Fruit fly (Drosophila melanogaster) whole organism, embryonic: ENCODE measurements around the gene mRpS7.
A peak's percentile ranks its signal among the peaks of the same experiment; 100 is the strongest.

Source experiments
- Abd-B ChIP-seq: fragments of 200-800 bp; sonication (Bioruptor generic); optimal IDR thresholded peaks from 2 replicates; lab custom pipeline; 2018; ENCODE audit warnings: missing biosample characterization, mild to moderate bottlenecking, missing genetic modification characterization, moderate library complexity
- BEAF-32 ChIP-seq: fragments of 200-800 bp; sonication (Bioruptor generic); optimal IDR thresholded peaks from 3 replicates; lab custom pipeline; 2017; ENCODE audit warnings: missing biosample characterization, missing genetic modification characterization, mild to moderate bottlenecking, moderate library complexity, missing genetic modification reagents
- Blimp-1 ChIP-seq: fragments of 200-800 bp; sonication (Bioruptor generic); optimal IDR thresholded peaks from 3 replicates; lab custom pipeline; 2018; ENCODE audit warnings: missing biosample characterization, missing genetic modification characterization, mild to moderate bottlenecking, moderate library complexity, missing genetic modification reagents
- C15 ChIP-seq: fragments of 200-800 bp; sonication (Bioruptor generic); IDR thresholded peaks from 3 replicates; pipeline ENCODE4 v1.3.6; 2022; ENCODE audit warnings: missing biosample characterization, missing genetic modification characterization
- CG10979 ChIP-seq: fragments of 200-800 bp; sonication (Bioruptor generic); optimal IDR thresholded peaks from 2 replicates; lab custom pipeline; 2018; ENCODE audit warnings: missing biosample characterization, mild to moderate bottlenecking, missing genetic modification characterization, moderate library complexity
- CG11560 ChIP-seq: fragments of 200-800 bp; sonication (Bioruptor generic); IDR thresholded peaks from 3 replicates; pipeline ENCODE4 v1.3.6; 2022; ENCODE audit warnings: missing biosample characterization, missing genetic modification characterization
- CG11723 ChIP-seq: fragments of 200-800 bp; sonication (Bioruptor generic); optimal IDR thresholded peaks from 2 replicates; lab custom pipeline; 2017; ENCODE audit warnings: missing biosample characterization, mild to moderate bottlenecking, missing genetic modification characterization
- CG14860 ChIP-seq: fragments of 200-800 bp; sonication (Bioruptor generic); IDR thresholded peaks from 3 replicates; pipeline ENCODE4 v1.3.6; 2022; ENCODE audit warnings: missing biosample characterization, missing genetic modification characterization; ENCODE audit not compliant: partially characterized antibody
- CG16815 ChIP-seq: fragments of 200-800 bp; sonication (Bioruptor generic); optimal IDR thresholded peaks from 3 replicates; lab custom pipeline; 2017; ENCODE audit warnings: missing biosample characterization, mild to moderate bottlenecking, missing genetic modification characterization
- CG3065 ChIP-seq: fragments of 200-800 bp; sonication (Bioruptor generic); optimal IDR thresholded peaks from 2 replicates; lab custom pipeline; 2016; ENCODE audit warnings: missing biosample characterization, missing genetic modification characterization
- CG32767 ChIP-seq: fragments of 200-800 bp; sonication (Bioruptor generic); IDR thresholded peaks from 2 replicates; pipeline ENCODE4 v1.3.6; 2022; ENCODE audit warnings: missing biosample characterization, missing genetic modification characterization
- CG4360 ChIP-seq: fragments of 200-800 bp; sonication (Bioruptor generic); IDR thresholded peaks from 2 replicates; pipeline ENCODE4 v1.3.6; 2022; ENCODE audit warnings: missing biosample characterization, missing genetic modification characterization
- CG4820 ChIP-seq: fragments of 200-800 bp; sonication (Bioruptor generic); optimal IDR thresholded peaks from 3 replicates; lab custom pipeline; 2016; ENCODE audit warnings: missing biosample characterization, missing genetic modification characterization
- CG6175 ChIP-seq: fragments of 200-800 bp; sonication (Bioruptor generic); IDR thresholded peaks from 3 replicates; pipeline ENCODE4 v1.3.6; 2022; ENCODE audit warnings: missing biosample characterization, missing genetic modification characterization
- CG6254 ChIP-seq: fragments of 200-800 bp; sonication (Bioruptor generic); optimal IDR thresholded peaks from 3 replicates; lab custom pipeline; 2017; ENCODE audit warnings: mild to moderate bottlenecking, missing biosample characterization, missing genetic modification reagents, missing genetic modification characterization
- CG7987 ChIP-seq: fragments of 200-800 bp; sonication (Bioruptor generic); optimal IDR thresholded peaks from 2 replicates; lab custom pipeline; 2018; ENCODE audit warnings: missing biosample characterization, mild to moderate bottlenecking, missing genetic modification characterization, moderate library complexity
- CG8281 ChIP-seq: fragments of 200-800 bp; sonication (Bioruptor generic); optimal IDR thresholded peaks from 2 replicates; lab custom pipeline; 2018; ENCODE audit warnings: missing biosample characterization, mild to moderate bottlenecking, missing genetic modification characterization, moderate library complexity
- CG9727 ChIP-seq: fragments of 200-800 bp; sonication (Bioruptor generic); optimal IDR thresholded peaks from 3 replicates; lab custom pipeline; 2017; ENCODE audit warnings: missing biosample characterization, mild to moderate bottlenecking, missing genetic modification characterization
- Meics ChIP-seq: fragments of 200-800 bp; sonication (Bioruptor generic); optimal IDR thresholded peaks from 2 replicates; lab custom pipeline; 2017; ENCODE audit warnings: missing biosample characterization, mild to moderate bottlenecking, missing genetic modification characterization
- Mes4 ChIP-seq: fragments of 200-800 bp; sonication (Bioruptor generic); optimal IDR thresholded peaks from 2 replicates; lab custom pipeline; 2016; ENCODE audit warnings: missing biosample characterization, missing genetic modification characterization
- Oaz ChIP-seq: fragments of 200-800 bp; sonication (Bioruptor generic); IDR thresholded peaks from 2 replicates; pipeline ENCODE4 v1.3.6; 2022; ENCODE audit warnings: missing biosample characterization, missing genetic modification characterization
- Sox102F ChIP-seq: fragments of 200-800 bp; sonication (Bioruptor generic); optimal IDR thresholded peaks from 2 replicates; lab custom pipeline; 2018; ENCODE audit warnings: missing biosample characterization, mild to moderate bottlenecking, missing genetic modification characterization, moderate library complexity
- Sry-β ChIP-seq: fragments of 200-800 bp; sonication (Bioruptor generic); optimal IDR thresholded peaks from 2 replicates; lab custom pipeline; 2018; ENCODE audit warnings: missing biosample characterization, mild to moderate bottlenecking, missing genetic modification characterization, moderate library complexity
- Usf ChIP-seq: fragments of 200-800 bp; sonication (Bioruptor generic); optimal IDR thresholded peaks from 2 replicates; lab custom pipeline; 2017; ENCODE audit warnings: missing genotype, missing biosample characterization, missing genetic modification characterization
- amos ChIP-seq: fragments of 200-800 bp; sonication (Bioruptor generic); IDR thresholded peaks from 2 replicates; pipeline ENCODE4 v1.3.6; 2022; ENCODE audit warnings: missing biosample characterization, missing genetic modification characterization; ENCODE audit not compliant: partially characterized antibody
- ash1 ChIP-seq: fragments of 200-800 bp; sonication (Bioruptor generic); optimal IDR thresholded peaks from 2 replicates; lab custom pipeline; 2018; ENCODE audit warnings: missing biosample characterization, mild to moderate bottlenecking, missing genetic modification characterization
- az2 ChIP-seq: fragments of 200-800 bp; sonication (Bioruptor generic); optimal IDR thresholded peaks from 3 replicates; lab custom pipeline; 2016; ENCODE audit warnings: missing biosample characterization, missing genetic modification characterization
- bsh ChIP-seq, 2 experiments: fragments of 200-800 bp; sonication (Bioruptor generic); optimal IDR thresholded peaks; 2 replicates each; lab custom pipeline; 2017 to 2018; ENCODE audit warnings: mild to moderate bottlenecking in 2 of 2, missing biosample characterization in 2 of 2, missing genetic modification characterization in 2 of 2, moderate library complexity in 1 of 2
- btn ChIP-seq: fragments of 200-800 bp; sonication (Bioruptor generic); optimal IDR thresholded peaks from 2 replicates; lab custom pipeline; 2016; ENCODE audit warnings: missing biosample characterization, missing genetic modification characterization
- chm ChIP-seq: fragments of 200-800 bp; sonication (Bioruptor generic); IDR thresholded peaks from 2 replicates; pipeline ENCODE4 v1.3.6; 2022; ENCODE audit warnings: missing biosample characterization, missing genetic modification characterization
- da ChIP-seq: fragments of 200-800 bp; sonication (Bioruptor generic); optimal IDR thresholded peaks from 2 replicates; lab custom pipeline; 2016; ENCODE audit warnings: missing biosample characterization, missing genetic modification characterization
- dm ChIP-seq: fragments of 200-800 bp; sonication (Bioruptor generic); optimal IDR thresholded peaks from 3 replicates; lab custom pipeline; 2016; ENCODE audit warnings: missing biosample characterization, missing genetic modification characterization
- ems ChIP-seq: fragments of 200-800 bp; sonication (Bioruptor generic); optimal IDR thresholded peaks from 3 replicates; lab custom pipeline; 2016; ENCODE audit warnings: missing biosample characterization, missing genetic modification characterization
- ftz-f1 ChIP-seq: fragments of 200-800 bp; sonication (Bioruptor generic); optimal IDR thresholded peaks from 2 replicates; lab custom pipeline; 2016; ENCODE audit warnings: missing biosample characterization, missing genetic modification characterization
- ham ChIP-seq: fragments of 200-800 bp; sonication (Bioruptor generic); IDR thresholded peaks from 2 replicates; pipeline ENCODE4 v1.3.6; 2022; ENCODE audit warnings: missing biosample characterization, missing genetic modification characterization
- hb ChIP-seq: fragments of 200-800 bp; sonication (Bioruptor generic); IDR thresholded peaks from 3 replicates; pipeline ENCODE4 v1.3.6; 2022; ENCODE audit warnings: missing biosample characterization, missing genetic modification characterization; ENCODE audit not compliant: partially characterized antibody
- klu ChIP-seq: fragments of 200-800 bp; sonication (Bioruptor generic); IDR thresholded peaks from 2 replicates; pipeline ENCODE4 v1.3.6; 2022; ENCODE audit warnings: missing biosample characterization, missing genetic modification characterization
- lbe ChIP-seq: fragments of 200-800 bp; sonication (Bioruptor generic); optimal IDR thresholded peaks from 2 replicates; lab custom pipeline; 2016; ENCODE audit warnings: missing biosample characterization, mild to moderate bottlenecking, missing genetic modification characterization
- lmd ChIP-seq: fragments of 200-800 bp; sonication (Bioruptor generic); IDR thresholded peaks from 2 replicates; pipeline ENCODE4 v1.3.6; 2022; ENCODE audit warnings: missing biosample characterization, missing genetic modification characterization
- otp ChIP-seq: fragments of 200-800 bp; sonication (Bioruptor generic); IDR thresholded peaks from 3 replicates; pipeline ENCODE4, ENCODE4 v1.3.6; 2022; ENCODE audit warnings: missing biosample characterization, missing genetic modification characterization
- peb ChIP-seq: fragments of 200-800 bp; sonication (Bioruptor generic); IDR thresholded peaks from 2 replicates; pipeline ENCODE4 v1.3.6; 2022; ENCODE audit warnings: missing biosample characterization, missing genetic modification characterization
- sc ChIP-seq, 3 experiments: fragments of >200 bp in 2 of 3; fragments of 200-800 bp in 1 of 3; sonication (Bioruptor generic) in 1 of 3; optimal IDR thresholded peaks; 2 replicates in 2 of 3; 3 replicates in 1 of 3; lab custom pipeline; 2017; ENCODE audit warnings: mild to moderate bottlenecking in 1 of 3, missing biosample characterization in 1 of 3, missing genetic modification characterization in 1 of 3, missing genetic modification reagents in 1 of 3
- slp2 ChIP-seq: fragments of 200-800 bp; sonication (Bioruptor generic); optimal IDR thresholded peaks from 2 replicates; lab custom pipeline; 2016; ENCODE audit warnings: missing biosample characterization, missing genetic modification characterization
- sna ChIP-seq: fragments of 200-800 bp; sonication (Bioruptor generic); IDR thresholded peaks from 2 replicates; pipeline ENCODE4 v1.3.6; 2022; ENCODE audit warnings: missing biosample characterization, missing genetic modification characterization; ENCODE audit not compliant: partially characterized antibody
- sr ChIP-seq: fragments of 200-800 bp; sonication (Bioruptor generic); IDR thresholded peaks from 3 replicates; pipeline ENCODE4 v1.3.6; 2022; ENCODE audit warnings: missing biosample characterization, missing genetic modification characterization
- tgo ChIP-seq: fragments of 200-800 bp; sonication (Bioruptor generic); IDR thresholded peaks from 3 replicates; pipeline ENCODE4 v1.3.6; 2022; ENCODE audit warnings: missing biosample characterization, missing genetic modification characterization
- twi ChIP-seq: fragments of 200-800 bp; optimal IDR thresholded peaks from 2 replicates; lab custom pipeline; 2019; ENCODE audit warnings: missing biosample characterization, mild to moderate bottlenecking, missing genetic modification characterization, moderate library complexity
- unc-4 ChIP-seq: fragments of 200-800 bp; sonication (Bioruptor generic); IDR thresholded peaks from 2 replicates; pipeline ENCODE4 v1.3.6; 2022; ENCODE audit warnings: missing biosample characterization, missing genetic modification characterization; ENCODE audit not compliant: partially characterized antibody
- z ChIP-seq: fragments of 200-800 bp; sonication (Bioruptor generic); IDR thresholded peaks from 3 replicates; pipeline ENCODE4 v1.3.6; 2022; ENCODE audit warnings: missing biosample characterization, missing genetic modification characterization
- zf30C ChIP-seq: fragments of 200-800 bp; sonication (Bioruptor generic); optimal IDR thresholded peaks from 3 replicates; lab custom pipeline; 2018; ENCODE audit warnings: missing biosample characterization, mild to moderate bottlenecking, missing genetic modification characterization
- zfh1 ChIP-seq: fragments of 200-800 bp; sonication (Bioruptor generic); IDR thresholded peaks from 3 replicates; pipeline ENCODE4 v1.3.6; 2022; ENCODE audit warnings: missing biosample characterization, missing genetic modification characterization

The mRpS7 gene

dm6 chr2L:10366525-10366924 is 19.9 kb upstream of the mRpS7 start, which contains the start of gene CG5056 (continued):
- TF ChIP-seq CG16815 (GFP tag; lab: Kevin White, UChicago): no peak
- no peak for TF ChIP-seq CG14860 (GFP tag; lab: Robert Waterston, UW)
- no peak for TF ChIP-seq sna (GFP tag; lab: Robert Waterston, UW)
- no peak for TF ChIP-seq chm (GFP tag; lab: Robert Waterston, UW)
- no peak for TF ChIP-seq hb (GFP tag; lab: Robert Waterston, UW)
- TF ChIP-seq CG11560: no peak
- peak; percentile 75 for TF ChIP-seq CG32767 (GFP tag; lab: Robert Waterston, UW)
- peak; percentile 21 for TF ChIP-seq lbe
- no peak for TF ChIP-seq tgo (GFP tag; lab: Robert Waterston, UW)
- no peak for TF ChIP-seq Blimp-1 (GFP tag; lab: Kevin White, UChicago)
- peak; percentile 50 for TF ChIP-seq Sry-β (GFP tag; lab: Kevin White, UChicago)
- no peak for TF ChIP-seq C15 (GFP tag; lab: Robert Waterston, UW)
- TF ChIP-seq otp: no peak
- TF ChIP-seq sc (optimal IDR thresholded peaks at IDR 0.05; lab: Kevin White, UChicago): no peak
- no peak for TF ChIP-seq sc (GFP tag; optimal IDR thresholded peaks at IDR 0.05; lab: Kevin White, UChicago)
- no peak for TF ChIP-seq az2 (GFP tag; lab: Kevin White, UChicago)
- no peak for TF ChIP-seq twi (tag; lab: Kevin White, UChicago)
- no peak for TF ChIP-seq slp2 (GFP tag; lab: Kevin White, UChicago)
- TF ChIP-seq zf30C (GFP tag; lab: Kevin White, UChicago): no peak
- no peak for TF ChIP-seq zfh1 (GFP tag; lab: Robert Waterston, UW)
- TF ChIP-seq btn: no peak
- no peak for TF ChIP-seq Usf
- TF ChIP-seq Oaz: no peak
- no peak for TF ChIP-seq unc-4 (GFP tag; lab: Robert Waterston, UW)
- no peak for TF ChIP-seq z (GFP tag; lab: Robert Waterston, UW)
- TF ChIP-seq Sox102F (GFP tag; lab: Kevin White, UChicago): no peak
- no peak for TF ChIP-seq sr (GFP tag; lab: Robert Waterston, UW)
- TF ChIP-seq Meics: no peak
- TF ChIP-seq BEAF-32 (GFP tag; lab: Kevin White, UChicago): peak; percentile 44
- TF ChIP-seq CG10979 (tag; lab: Kevin White, UChicago): no peak
- TF ChIP-seq ftz-f1 (GFP tag; lab: Kevin White, UChicago): no peak
- TF ChIP-seq CG3065 (GFP tag; lab: Kevin White, UChicago): no peak
- no peak for TF ChIP-seq peb (GFP tag; lab: Robert Waterston, UW)
- TF ChIP-seq klu (GFP tag; lab: Robert Waterston, UW): no peak
- TF ChIP-seq CG6175 (GFP tag; lab: Robert Waterston, UW): no peak
- TF ChIP-seq ham (GFP tag; lab: Robert Waterston, UW): no peak
- TF ChIP-seq amos (GFP tag; lab: Robert Waterston, UW): peak; percentile 10; the same call in 1 of the 2 replicates
- no peak for TF ChIP-seq CG6254 (GFP tag; lab: Kevin White, UChicago)
- no peak for TF ChIP-seq ash1 (GFP tag; lab: Kevin White, UChicago)
- TF ChIP-seq ems (GFP tag; lab: Kevin White, UChicago): no peak
- TF ChIP-seq CG9727: no peak
- TF ChIP-seq lmd (GFP tag; lab: Robert Waterston, UW): peak; percentile 16; the same call in 1 of the 2 replicates
- peak; percentile 5 for TF ChIP-seq CG7987 (GFP tag; lab: Kevin White, UChicago)
- TF ChIP-seq CG4820 (GFP tag; lab: Kevin White, UChicago): no peak
- TF ChIP-seq dm (GFP tag; lab: Kevin White, UChicago): no peak
- no peak for TF ChIP-seq CG4360 (GFP tag; lab: Robert Waterston, UW)
- TF ChIP-seq CG8281 (tag; lab: Kevin White, UChicago): no peak
- peak; percentile 87 for TF ChIP-seq CG11723
- TF ChIP-seq Abd-B: peak; percentile 36
- no peak for TF ChIP-seq bsh (GFP tag; optimal IDR thresholded peaks at IDR 0.05; lab: Kevin White, UChicago)
- TF ChIP-seq da (GFP tag; lab: Kevin White, UChicago): no peak
- no peak for TF ChIP-seq Mes4 (GFP tag; lab: Kevin White, UChicago)
